Worm (Caenorhabditis elegans) whole organism, L2 larva: Measurements from ENCODE around the gene Y51A2B.8.

ENCODE experiments used
- Y55F3AM.14 ChIP-seq: fragments of 200-800 bp; sonication (Bioruptor generic); optimal IDR thresholded peaks from 2 replicates; lab custom pipeline; 2018; ENCODE audit warnings: mild to moderate bottlenecking, missing genetic modification characterization, missing compliant biosample characterization
- alr-1 ChIP-seq: fragments of 150-350 bp; optimal IDR thresholded peaks from 2 replicates; lab custom pipeline; 2014; ENCODE audit warnings: missing biosample characterization, missing genetic modification characterization
- blmp-1 ChIP-seq: sonication (generic microtip); optimal IDR thresholded peaks from 2 replicates; lab custom pipeline; 2017; ENCODE audit warnings: missing genetic modification characterization, mild to moderate bottlenecking, missing compliant biosample characterization, antibody characterized with exemption, moderate library complexity; ENCODE audit not compliant: insufficient read depth
- dmd-4 ChIP-seq: sonication (generic microtip); optimal IDR thresholded peaks from 2 replicates; lab custom pipeline; 2017; ENCODE audit warnings: missing biosample characterization, missing genetic modification characterization
- lin-11 ChIP-seq: fragments of 150-350 bp; sonication (generic microtip); optimal IDR thresholded peaks from 2 replicates; lab custom pipeline; 2014; ENCODE audit warnings: missing biosample characterization, missing genetic modification characterization, inconsistent platforms, mixed read lengths
- nhr-10 ChIP-seq: sonication (generic microtip); optimal IDR thresholded peaks from 2 replicates; lab custom pipeline; 2017; ENCODE audit warnings: missing biosample characterization, missing genetic modification characterization
- nhr-129 ChIP-seq: fragments of 150-350 bp; optimal IDR thresholded peaks from 2 replicates; lab custom pipeline; 2014; ENCODE audit warnings: missing biosample characterization, missing genetic modification characterization
- nhr-237 ChIP-seq: fragments of 150-350 bp; optimal IDR thresholded peaks from 2 replicates; lab custom pipeline; 2014; ENCODE audit warnings: missing biosample characterization, missing genetic modification characterization
- sem-4 ChIP-seq: fragments of 150-350 bp; optimal IDR thresholded peaks from 2 replicates; lab custom pipeline; 2014; ENCODE audit warnings: missing biosample characterization, missing genetic modification reagents, missing genetic modification characterization
- sma-3 ChIP-seq: sonication (generic microtip); optimal IDR thresholded peaks from 2 replicates; lab custom pipeline; 2016; ENCODE audit warnings: missing genetic modification reagents, missing genetic modification characterization, missing compliant biosample characterization
- sma-9 ChIP-seq, 2 experiments: fragments of 150-350 bp in 1 of 2; sonication (generic microtip) in 1 of 2; optimal IDR thresholded peaks; 2 replicates each; lab custom pipeline; 2014 to 2016; ENCODE audit warnings: missing genetic modification characterization in 2 of 2, mild to moderate bottlenecking in 1 of 2, missing biosample characterization in 1 of 2, missing compliant biosample characterization in 1 of 2, missing genetic modification reagents in 1 of 2, moderate library complexity in 1 of 2
- snpc-4 ChIP-seq: fragments of 150-350 bp; optimal IDR thresholded peaks from 2 replicates; lab custom pipeline; 2014; ENCODE audit warnings: missing biosample characterization, missing genetic modification characterization
- unc-55 ChIP-seq: fragments of 150-350 bp; sonication (generic microtip); optimal IDR thresholded peaks from 3 replicates; lab custom pipeline; 2014; ENCODE audit warnings: missing biosample characterization, missing genetic modification reagents, missing genetic modification characterization
- ztf-11 ChIP-seq: sonication (generic microtip); optimal IDR thresholded peaks from 2 replicates; lab custom pipeline; 2017; ENCODE audit warnings: missing biosample characterization, missing genetic modification characterization
- ztf-4 ChIP-seq: fragments of 150-350 bp; optimal IDR thresholded peaks from 2 replicates; lab custom pipeline; 2014; ENCODE audit warnings: missing biosample characterization, missing genetic modification characterization

The Y51A2B.8 gene

DNA sequence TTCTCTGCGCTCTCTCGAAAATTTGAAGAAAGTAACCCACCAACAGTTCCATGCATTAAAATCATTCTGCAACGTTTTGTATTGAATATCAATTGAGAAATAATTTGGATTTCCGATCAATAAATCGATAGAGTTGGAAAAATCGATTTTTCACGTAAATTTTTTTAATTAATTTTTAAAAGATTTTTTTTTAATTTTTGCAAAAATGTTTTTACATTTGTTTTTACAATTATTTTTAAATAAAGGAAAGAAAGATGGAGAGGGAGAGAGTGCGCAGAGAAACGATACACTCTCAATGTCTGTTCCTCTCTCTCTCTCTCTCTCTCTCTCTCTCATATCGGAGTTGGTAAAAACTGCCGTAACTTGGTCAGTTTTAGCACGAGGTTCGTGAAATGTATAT lies 46.6 kb downstream of the Y51A2B.8 start, which contains the start of gene ZK262.19:
Gene ZK262.19 (minus strand): TSS at position 101 of the 400 bp plus-strand sequence.
- TF ChIP-seq lin-11 (tag; lab: Kevin White, UChicago) = no peak
- TF ChIP-seq unc-55 (GFP tag; lab: Kevin White, UChicago) = no peak
- TF ChIP-seq, all 48 proteins: peak for 0

DNA sequence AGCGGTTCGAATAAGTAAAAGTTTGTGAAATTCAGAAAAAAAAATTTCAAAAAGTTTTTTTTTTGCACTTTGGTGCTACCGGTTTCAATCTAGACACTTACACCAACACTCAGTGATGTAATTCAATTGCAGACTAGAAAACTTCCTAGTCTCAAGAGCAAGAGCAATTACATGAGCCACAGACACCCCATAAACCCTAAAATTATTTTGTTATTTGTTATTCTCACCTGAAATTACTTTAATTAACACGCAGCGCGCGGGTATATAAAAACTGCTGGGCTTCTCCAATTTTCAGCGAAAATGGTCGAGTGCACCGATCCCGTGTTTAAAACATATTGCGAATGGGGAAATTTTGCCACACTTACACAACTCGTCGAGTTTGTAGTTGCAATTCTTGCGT lies 47.4 kb downstream of the Y51A2B.8 start, which contains the start of gene srw-83:
Gene srw-83 (plus strand): TSS at position 301 of the 400 bp plus-strand sequence.
- TF ChIP-seq sem-4 (no peak), nhr-10 (tag; lab: Kevin White, UChicago) (no peak), alr-1 (tag; lab: Kevin White, UChicago) (no peak), sma-9 (GFP tag; optimal IDR thresholded peaks at IDR 0.05; lab: Kevin White, UChicago) (no peak), sma-9 (tag; optimal IDR thresholded peaks at IDR 0.05; lab: Kevin White, UChicago) (no peak), snpc-4 (tag; lab: Kevin White, UChicago) (no peak), Y55F3AM.14 (GFP tag; lab: Kevin White, UChicago) (no peak), sma-3 (no peak), dmd-4 (no peak), blmp-1 (tag; lab: Kevin White, UChicago) (no peak), nhr-237 (tag; lab: Kevin White, UChicago) (no peak), nhr-129 (tag; lab: Kevin White, UChicago) (no peak), ztf-11 (tag; lab: Kevin White, UChicago) (no peak), ztf-4 (tag; lab: Kevin White, UChicago) (no peak)
